Worm (Caenorhabditis elegans): ENCODE measurements around the gene K07C11.10.

ce11 chrV:8271995-8272394 is 45.3 kb upstream of the K07C11.10 start, which contains the start of gene asp-5:
- TF ChIP-seq nfya-1 (tag; optimal IDR thresholded peaks at IDR 0.05; ENCODE audit: borderline replicate concordance, insufficient read depth) (no peak), gei-17 (GFP tag; optimal IDR thresholded peaks at IDR 0.05) (no peak), hlh-12 (tag; optimal IDR thresholded peaks at IDR 0.05) (no peak), F39B2.1 (GFP tag; IDR thresholded peaks at IDR 0.05) (no peak), ceh-91 (GFP tag; IDR thresholded peaks at IDR 0.05) (no peak)

Measured in whole organism, young adult.